Fruit fly (Drosophila melanogaster): ENCODE data around the gene Manf.

Gene Manf

dm6 chr3R:16355393-16355943, 6.3 kb downstream of the Manf start (continued):
- TF ChIP-seq Dll (GFP tag; IDR thresholded peaks at IDR 0.05; ENCODE audit: partially characterized antibody) (no peak), CG1233 (GFP tag; optimal IDR thresholded peaks at IDR 0.05) (peak; percentile 8), CG6683 (GFP tag; optimal IDR thresholded peaks at IDR 0.05) (no peak), slou (GFP tag; optimal IDR thresholded peaks at IDR 0.05) (no peak), CG8290 (GFP tag; optimal IDR thresholded peaks at IDR 0.05) (no peak), CG8290 (tag; optimal IDR thresholded peaks at IDR 0.05) (peak in 1 of 2 experiments; percentile 89), bab2 (GFP tag; optimal IDR thresholded peaks at IDR 0.05) (no peak), da (GFP tag; optimal IDR thresholded peaks at IDR 0.05) (no peak), Med (GFP tag) (peak; percentile 96), CG6791 (GFP tag; IDR thresholded peaks at IDR 0.05; ENCODE audit: partially characterized antibody) (no peak), CG2199 (GFP tag; IDR thresholded peaks at IDR 0.05) (no peak), CG3726 (GFP tag; IDR thresholded peaks at IDR 0.05) (no peak), Elba2 (GFP tag; optimal IDR thresholded peaks at IDR 0.05) (no peak), Poxn (GFP tag; IDR thresholded peaks at IDR 0.05) (no peak), CG16779 (GFP tag; IDR thresholded peaks at IDR 0.05) (0 out of 2 replicates have a peak, but pooled peaks have one; percentile 14), ken (GFP tag; IDR thresholded peaks at IDR 0.05) (peak; percentile 40; the same call in 1 of the 3 replicates), H2.0 (GFP tag; IDR thresholded peaks at IDR 0.05) (peak; percentile 37; the same call in 1 of the 2 replicates), Dp (GFP tag; optimal IDR thresholded peaks at IDR 0.05) (no peak), unpg (GFP tag; optimal IDR thresholded peaks at IDR 0.05) (peak; percentile 6), toy (GFP tag; IDR thresholded peaks at IDR 0.05) (peak; percentile 55; the same call in 1 of the 2 replicates), onecut (GFP tag; IDR thresholded peaks at IDR 0.05) (no peak), pzg (GFP tag; optimal IDR thresholded peaks at IDR 0.05) (no peak), gro (GFP tag; optimal IDR thresholded peaks at IDR 0.05) (peak; percentile 69), Bteb2 (GFP tag; optimal IDR thresholded peaks at IDR 0.05) (no peak), Atf6 (GFP tag; IDR thresholded peaks at IDR 0.05) (peak; percentile 64), sqz (GFP tag; optimal IDR thresholded peaks at IDR 0.05) (no peak), wdn (GFP tag; IDR thresholded peaks at IDR 0.05) (peak; percentile 61), fd96Cb (tag; optimal IDR thresholded peaks at IDR 0.05) (no peak), Hand (GFP tag; optimal IDR thresholded peaks at IDR 0.05) (peak; percentile 47), HmgZ (tag; optimal IDR thresholded peaks at IDR 0.05) (peak; percentile 65), CG7839 (tag; optimal IDR thresholded peaks at IDR 0.05) (peak; percentile 52), CG7987 (GFP tag; optimal IDR thresholded peaks at IDR 0.05) (peak; percentile 28), Hr51 (GFP tag; optimal IDR thresholded peaks at IDR 0.05) (peak in 1 of 2 experiments; percentile 10), nau (GFP tag; optimal IDR thresholded peaks at IDR 0.05) (peak; percentile 47), lmd (GFP tag; IDR thresholded peaks at IDR 0.05) (peak; percentile 31; the same call in 1 of the 2 replicates), grau (tag; optimal IDR thresholded peaks at IDR 0.05) (peak; percentile 29), sisA (GFP tag; IDR thresholded peaks at IDR 0.05) (no peak; the same call in 1 of the 2 replicates), CG8924 (tag; optimal IDR thresholded peaks at IDR 0.05) (no peak), CG15479 (GFP tag; optimal IDR thresholded peaks at IDR 0.05) (no peak), Dref (GFP tag; IDR thresholded peaks at IDR 0.05) (peak; percentile 37; the same call in 1 of the 2 replicates), gcm2 (GFP tag; optimal IDR thresholded peaks at IDR 0.05) (no peak), Sox100B (GFP tag; optimal IDR thresholded peaks at IDR 0.05) (no peak), D19A (tag; optimal IDR thresholded peaks at IDR 0.05) (no peak), CG18619 (GFP tag; optimal IDR thresholded peaks at IDR 0.05) (peak; percentile 39), sr (GFP tag; IDR thresholded peaks at IDR 0.05) (peak; percentile 93), ap (GFP tag; IDR thresholded peaks at IDR 0.05) (no peak), CG30403 (GFP tag; optimal IDR thresholded peaks at IDR 0.05) (peak; percentile 10), CG9215 (GFP tag; IDR thresholded peaks at IDR 0.05) (peak; percentile 45; the same call in 1 of the 2 replicates), CG4617 (GFP tag; optimal IDR thresholded peaks at IDR 0.05; ENCODE audit: borderline replicate concordance) (no peak), nerfin-1 (tag; optimal IDR thresholded peaks at IDR 0.05) (no peak)
